Worm (Caenorhabditis elegans) whole organism, late embryonic: ENCODE measurements around the gene moma-1.

Experiments
- F13H6.1 ChIP-seq: sonication (generic microtip); optimal IDR thresholded peaks from 2 replicates; lab custom pipeline; 2016; ENCODE audit warnings: missing genetic modification characterization, missing compliant biosample characterization
- T23F11.4 ChIP-seq: fragments of 200-800 bp; sonication (Bioruptor generic); optimal IDR thresholded peaks from 2 replicates; lab custom pipeline; 2018; ENCODE audit warnings: mild to moderate bottlenecking, missing genetic modification characterization, missing compliant biosample characterization
- Y22D7AL.16 ChIP-seq: sonication (generic microtip); optimal IDR thresholded peaks from 2 replicates; lab custom pipeline; 2016; ENCODE audit warnings: missing genetic modification characterization, missing compliant biosample characterization
- ahr-1 ChIP-seq: sonication (generic microtip); optimal IDR thresholded peaks from 2 replicates; lab custom pipeline; 2016; ENCODE audit warnings: missing genetic modification characterization, missing compliant biosample characterization
- ama-1 ChIP-seq: fragments of 150-350 bp; optimal IDR thresholded peaks from 2 replicates; lab custom pipeline; 2014
- ceh-19 ChIP-seq: fragments of 200-800 bp; sonication (Bioruptor generic); optimal IDR thresholded peaks from 2 replicates; lab custom pipeline; 2018; ENCODE audit warnings: mild to moderate bottlenecking, missing genetic modification characterization, missing compliant biosample characterization
- ceh-2 ChIP-seq: sonication (generic microtip); optimal IDR thresholded peaks from 2 replicates; lab custom pipeline; 2016; ENCODE audit warnings: missing genotype, missing genetic modification characterization, missing compliant biosample characterization
- ceh-22 ChIP-seq: sonication (generic microtip); optimal IDR thresholded peaks from 2 replicates; lab custom pipeline; 2017; ENCODE audit warnings: missing biosample characterization, missing genetic modification characterization
- ceh-30 ChIP-seq: fragments of 150-350 bp; optimal IDR thresholded peaks from 2 replicates; lab custom pipeline; 2014; ENCODE audit warnings: missing biosample characterization, missing genetic modification characterization
- ceh-45 ChIP-seq: fragments of 200-800 bp; sonication (Bioruptor generic); IDR thresholded peaks from 2 replicates; pipeline ENCODE4 v1.3.6; 2022; ENCODE audit warnings: missing genetic modification reagents, missing genetic modification characterization, missing compliant biosample characterization
- ceh-6 ChIP-seq: fragments of 200-800 bp; sonication (Bioruptor generic); optimal IDR thresholded peaks from 2 replicates; lab custom pipeline; 2018; ENCODE audit warnings: mild to moderate bottlenecking, missing genetic modification characterization, missing compliant biosample characterization
- che-1 ChIP-seq: sonication (generic microtip); optimal IDR thresholded peaks from 2 replicates; lab custom pipeline; 2016; ENCODE audit warnings: mild to moderate bottlenecking, missing genetic modification characterization, missing compliant biosample characterization
- dmd-4 ChIP-seq: sonication (generic microtip); optimal IDR thresholded peaks from 2 replicates; lab custom pipeline; 2016; ENCODE audit warnings: borderline replicate concordance, missing genetic modification characterization, missing compliant biosample characterization
- dve-1 ChIP-seq: sonication (generic microtip); optimal IDR thresholded peaks from 2 replicates; lab custom pipeline; 2017; ENCODE audit warnings: antibody characterized with exemption, mild to moderate bottlenecking, missing genetic modification characterization, missing compliant biosample characterization
- fkh-10 ChIP-seq: fragments of 150-350 bp; optimal IDR thresholded peaks from 2 replicates; lab custom pipeline; 2014; ENCODE audit warnings: missing biosample characterization, missing genetic modification reagents, missing genetic modification characterization
- fkh-6 ChIP-seq: sonication (generic microtip); optimal IDR thresholded peaks from 2 replicates; lab custom pipeline; 2016; ENCODE audit warnings: missing genetic modification characterization, missing compliant biosample characterization
- hlh-13 ChIP-seq: fragments of 200-800 bp; sonication (Bioruptor generic); optimal IDR thresholded peaks from 2 replicates; lab custom pipeline; 2018; ENCODE audit warnings: mild to moderate bottlenecking, missing genetic modification characterization, missing compliant biosample characterization
- hlh-15 ChIP-seq: sonication (generic microtip); optimal IDR thresholded peaks from 2 replicates; lab custom pipeline; 2016; ENCODE audit warnings: missing genetic modification characterization, missing compliant biosample characterization
- hlh-30 ChIP-seq: sonication (generic microtip); optimal IDR thresholded peaks from 2 replicates; lab custom pipeline; 2017; ENCODE audit warnings: antibody characterized with exemption, missing genetic modification characterization, missing compliant biosample characterization; ENCODE audit not compliant: insufficient read depth
- hlh-6 ChIP-seq: sonication (generic microtip); optimal IDR thresholded peaks from 2 replicates; lab custom pipeline; 2016; ENCODE audit warnings: missing genotype, missing genetic modification characterization, missing compliant biosample characterization
- hlh-8 ChIP-seq: sonication (generic microtip); optimal IDR thresholded peaks from 2 replicates; lab custom pipeline; 2016; ENCODE audit warnings: missing genotype, missing genetic modification characterization, missing compliant biosample characterization
- lim-6 ChIP-seq: sonication (generic microtip); optimal IDR thresholded peaks from 2 replicates; lab custom pipeline; 2016; ENCODE audit warnings: missing genetic modification characterization, missing compliant biosample characterization
- madf-2 ChIP-seq: sonication (generic microtip); optimal IDR thresholded peaks from 2 replicates; lab custom pipeline; 2017; ENCODE audit warnings: missing genetic modification characterization, missing compliant biosample characterization
- mec-3 ChIP-seq: sonication (generic microtip); optimal IDR thresholded peaks from 2 replicates; lab custom pipeline; 2016; ENCODE audit warnings: borderline replicate concordance, missing genetic modification characterization, missing compliant biosample characterization
- nfya-1 ChIP-seq: sonication (generic microtip); optimal IDR thresholded peaks from 2 replicates; lab custom pipeline; 2017; ENCODE audit warnings: missing genetic modification characterization, mild to moderate bottlenecking, missing compliant biosample characterization, antibody characterized with exemption, moderate library complexity
- nhr-11 ChIP-seq: fragments of 150-350 bp; optimal IDR thresholded peaks from 2 replicates; lab custom pipeline; 2014; ENCODE audit warnings: missing biosample characterization, missing genetic modification characterization
- nhr-232 ChIP-seq: sonication (generic microtip); optimal IDR thresholded peaks from 2 replicates; lab custom pipeline; 2016; ENCODE audit warnings: missing genetic modification characterization, missing compliant biosample characterization
- npax-4 ChIP-seq: sonication (generic microtip); optimal IDR thresholded peaks from 2 replicates; lab custom pipeline; 2016; ENCODE audit warnings: missing genetic modification characterization, missing compliant biosample characterization
- pag-3 ChIP-seq: sonication (generic microtip); optimal IDR thresholded peaks from 2 replicates; lab custom pipeline; 2016; ENCODE audit warnings: missing compliant biosample characterization, missing genetic modification characterization, borderline replicate concordance
- pha-2 ChIP-seq: sonication (generic microtip); optimal IDR thresholded peaks from 2 replicates; lab custom pipeline; 2017; ENCODE audit warnings: mild to moderate bottlenecking, missing genetic modification characterization, missing compliant biosample characterization
- pha-4 ChIP-seq: fragments of 150-350 bp; optimal IDR thresholded peaks from 2 replicates; lab custom pipeline; 2018; ENCODE audit warnings: missing biosample characterization, missing genetic modification reagents, missing genetic modification characterization
- pqm-1 ChIP-seq: sonication (generic microtip); optimal IDR thresholded peaks from 2 replicates; lab custom pipeline; 2016; ENCODE audit warnings: missing genetic modification characterization, missing compliant biosample characterization
- pros-1 ChIP-seq: fragments of 150-350 bp; optimal IDR thresholded peaks from 2 replicates; lab custom pipeline; 2014; ENCODE audit warnings: missing biosample characterization, missing genetic modification reagents, missing genetic modification characterization
- rnt-1 ChIP-seq: sonication (generic microtip); optimal IDR thresholded peaks from 2 replicates; lab custom pipeline; 2016; ENCODE audit warnings: missing genetic modification characterization, missing compliant biosample characterization
- sox-2 ChIP-seq: fragments of 200-800 bp; sonication (Bioruptor generic); IDR thresholded peaks from 2 replicates; pipeline ENCODE4 v1.3.6; 2022; ENCODE audit warnings: missing genetic modification reagents, missing genetic modification characterization, missing compliant biosample characterization
- syd-9 ChIP-seq: sonication (generic microtip); optimal IDR thresholded peaks from 2 replicates; lab custom pipeline; 2016; ENCODE audit warnings: mild to moderate bottlenecking, missing genetic modification characterization, moderate library complexity, missing compliant biosample characterization
- tbx-2 ChIP-seq: sonication (generic microtip); optimal IDR thresholded peaks from 2 replicates; lab custom pipeline; 2016; ENCODE audit warnings: missing genetic modification characterization, missing compliant biosample characterization
- tbx-7 ChIP-seq: sonication (generic microtip); optimal IDR thresholded peaks from 2 replicates; lab custom pipeline; 2016; ENCODE audit warnings: missing genotype, missing genetic modification characterization, missing compliant biosample characterization
- unc-3 ChIP-seq, 2 experiments: fragments of 200-800 bp in 1 of 2; sonication (Bioruptor generic) in 1 of 2; sonication (generic microtip) in 1 of 2; conservative IDR thresholded peaks in 1 of 2; optimal IDR thresholded peaks in 1 of 2; 2 replicates each; pipeline versions ENCODE4 v1.3.6 to Lab custom; 2016 to 2022; ENCODE audit warnings: missing compliant biosample characterization in 2 of 2, missing genetic modification characterization in 2 of 2, missing genetic modification reagents in 1 of 2
- unc-42 ChIP-seq: sonication (generic microtip); optimal IDR thresholded peaks from 2 replicates; lab custom pipeline; 2016; ENCODE audit warnings: missing genotype, missing genetic modification characterization, missing compliant biosample characterization
- unc-86 ChIP-seq: sonication (generic microtip); optimal IDR thresholded peaks from 2 replicates; lab custom pipeline; 2016; ENCODE audit warnings: missing genetic modification characterization, missing compliant biosample characterization
- zip-5 ChIP-seq: sonication (generic microtip); optimal IDR thresholded peaks from 2 replicates; lab custom pipeline; 2016; ENCODE audit warnings: missing genetic modification characterization, missing compliant biosample characterization

The moma-1 gene

DNA sequence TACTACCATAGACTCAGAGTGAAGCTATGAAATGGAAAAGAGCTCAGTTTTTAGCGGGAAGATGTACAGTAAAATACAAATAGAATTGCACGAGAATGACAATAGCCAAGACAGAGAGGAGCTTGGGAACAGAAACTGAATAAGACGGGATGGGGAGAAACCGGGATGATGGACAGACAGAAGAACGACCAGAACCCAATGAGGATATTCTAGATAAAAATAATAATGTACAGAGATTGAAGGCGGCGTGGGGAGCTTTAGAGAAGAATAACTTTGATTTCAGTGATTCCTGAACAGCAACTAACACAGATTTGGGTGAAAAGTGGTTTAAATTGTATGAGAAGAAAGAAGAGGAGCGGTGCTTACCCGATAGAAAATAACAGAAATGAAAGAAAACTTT, 29.3 kb upstream of the moma-1 start:
- TF ChIP-seq zip-5 (tag; lab: Kevin White, UChicago): no peak
- no peak for TF ChIP-seq mec-3
- TF ChIP-seq pros-1: no peak
- no peak for TF ChIP-seq ceh-2 (tag; lab: Kevin White, UChicago)
- TF ChIP-seq hlh-30 (tag; lab: Kevin White, UChicago): no peak
- TF ChIP-seq dve-1 (tag; lab: Kevin White, UChicago): no peak
- TF ChIP-seq pqm-1: no peak
- TF ChIP-seq nhr-11 (tag; lab: Kevin White, UChicago): no peak
- no peak for TF ChIP-seq hlh-8 (tag; lab: Kevin White, UChicago)
- no peak for TF ChIP-seq tbx-2 (tag; lab: Kevin White, UChicago)
- no peak for TF ChIP-seq syd-9 (tag; lab: Kevin White, UChicago)
- TF ChIP-seq dmd-4 (tag; lab: Kevin White, UChicago): no peak
- TF ChIP-seq pha-4 (tag; lab: Kevin White, UChicago): no peak
- TF ChIP-seq sox-2 (GFP tag; lab: Robert Waterston, UW): no peak
- TF ChIP-seq ceh-22 (tag; lab: Kevin White, UChicago): no peak
- TF ChIP-seq ama-1: no peak
- TF ChIP-seq hlh-13 (GFP tag; lab: Kevin White, UChicago): no peak

DNA sequence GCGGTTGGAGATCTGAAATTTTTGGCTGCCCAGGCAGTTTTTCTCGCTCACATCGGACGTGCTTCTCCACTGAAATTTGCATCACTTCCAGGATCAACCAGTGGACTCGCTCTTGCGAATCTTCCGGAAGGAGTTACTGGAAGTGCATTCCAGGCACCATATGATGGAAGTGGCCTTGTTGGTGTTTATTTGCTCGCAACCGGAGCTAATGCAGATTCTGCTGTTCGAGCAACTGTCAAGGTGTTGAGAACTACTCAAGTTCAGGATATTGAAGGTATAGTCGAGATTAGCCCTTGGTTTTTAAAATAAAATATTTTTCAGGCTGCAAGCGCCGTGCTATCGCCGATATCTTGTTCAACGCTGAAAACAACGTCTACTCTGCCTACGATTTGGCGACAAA, 28.6 kb upstream of the moma-1 start:
- no peak for TF ChIP-seq ahr-1 (tag; lab: Kevin White, UChicago)
- TF ChIP-seq madf-2 (tag; lab: Kevin White, UChicago): no peak
- no peak for TF ChIP-seq pqm-1
- TF ChIP-seq hlh-15 (tag; lab: Kevin White, UChicago): no peak
- TF ChIP-seq pag-3 (tag; lab: Kevin White, UChicago): no peak
- TF ChIP-seq rnt-1 (tag; lab: Kevin White, UChicago): no peak
- no peak for TF ChIP-seq fkh-10
- TF ChIP-seq fkh-6 (tag; lab: Kevin White, UChicago): no peak
- TF ChIP-seq hlh-30 (tag; lab: Kevin White, UChicago): no peak
- no peak for TF ChIP-seq unc-3 (GFP tag; conservative IDR thresholded peaks at IDR 0.05; lab: Robert Waterston, UW)
- no peak for TF ChIP-seq unc-3 (tag; optimal IDR thresholded peaks at IDR 0.05; lab: Kevin White, UChicago)
- no peak for TF ChIP-seq ceh-30 (tag; lab: Kevin White, UChicago)
- no peak for TF ChIP-seq dve-1 (tag; lab: Kevin White, UChicago)
- TF ChIP-seq dmd-4 (tag; lab: Kevin White, UChicago): no peak
- TF ChIP-seq ceh-45 (GFP tag; lab: Robert Waterston, UW): no peak
- no peak for TF ChIP-seq zip-5 (tag; lab: Kevin White, UChicago)

DNA sequence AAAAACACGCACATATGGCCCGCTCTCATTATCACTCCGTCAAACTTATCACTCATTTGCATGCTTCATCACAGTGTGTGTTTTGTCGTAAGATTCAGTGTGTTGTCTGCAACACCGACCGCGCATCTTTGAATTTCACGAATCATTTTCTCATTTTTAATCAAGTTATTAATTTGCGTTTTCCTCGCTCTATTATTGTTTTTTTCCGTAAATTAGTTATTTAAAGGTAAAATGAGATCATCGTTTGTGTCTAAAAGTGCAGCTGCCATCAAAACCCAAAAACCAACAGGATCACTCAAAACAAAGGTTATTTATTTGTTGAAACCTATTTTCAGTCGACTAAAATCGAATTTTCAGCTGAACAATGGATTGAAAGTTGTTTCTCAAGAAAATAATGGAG, 27.4 kb upstream of the moma-1 start, which contains the start of the genes T24C4.5 and ucr-2.3:
TSS of gene T24C4.5 (minus strand) at position 101 of the 400 bp plus-strand sequence.
TSS of gene ucr-2.3 (plus strand) at position 227 of the 400 bp plus-strand sequence.
- TF ChIP-seq ceh-19 (GFP tag; lab: Kevin White, UChicago) (no peak), hlh-6 (no peak), pha-2 (no peak), hlh-15 (tag; lab: Kevin White, UChicago) (no peak), nhr-232 (tag; lab: Kevin White, UChicago) (no peak), lim-6 (tag; lab: Kevin White, UChicago) (no peak), unc-3 (GFP tag; conservative IDR thresholded peaks at IDR 0.05; lab: Robert Waterston, UW) (no peak), unc-3 (tag; optimal IDR thresholded peaks at IDR 0.05; lab: Kevin White, UChicago) (no peak), F13H6.1 (tag; lab: Kevin White, UChicago) (no peak), ceh-45 (GFP tag; lab: Robert Waterston, UW) (no peak), T23F11.4 (GFP tag; lab: Kevin White, UChicago) (no peak), ceh-6 (GFP tag; lab: Kevin White, UChicago) (no peak), unc-42 (tag; lab: Kevin White, UChicago) (no peak), che-1 (tag; lab: Kevin White, UChicago) (no peak), pros-1 (no peak), sox-2 (GFP tag; lab: Robert Waterston, UW) (no peak), unc-86 (no peak), tbx-7 (tag; lab: Kevin White, UChicago) (no peak), Y22D7AL.16 (no peak), npax-4 (tag; lab: Kevin White, UChicago) (no peak), nfya-1 (tag; lab: Kevin White, UChicago) (no peak)
